Worm (Caenorhabditis elegans) whole organism, young adult: ENCODE measurements around the gene Y59A8B.26.

ENCODE experiments used
- Y56A3A.18 ChIP-seq: fragments of 200-800 bp; sonication (Bioruptor generic); IDR thresholded peaks from 2 replicates; pipeline ENCODE4 v1.3.6; 2022; ENCODE audit warnings: missing genetic modification reagents, missing genetic modification characterization, missing compliant biosample characterization
- nfya-2 ChIP-seq: fragments of 200-800 bp; sonication (Bioruptor generic); IDR thresholded peaks from 2 replicates; pipeline ENCODE4 v1.3.6; 2022; ENCODE audit warnings: missing genetic modification reagents, missing genetic modification characterization, missing compliant biosample characterization
- nhr-179 ChIP-seq: sonication (generic microtip); optimal IDR thresholded peaks from 2 replicates; lab custom pipeline; 2016; ENCODE audit warnings: mild to moderate bottlenecking, missing genetic modification characterization, missing compliant biosample characterization
- snpc-4 ChIP-seq, 5 experiments: fragments of 150-350 bp in 1 of 5; sonication (generic microtip) in 4 of 5; optimal IDR thresholded peaks; 2 replicates each; lab custom pipeline; 2014 to 2018; ENCODE audit warnings: missing genetic modification characterization in 5 of 5, missing biosample characterization in 3 of 5, antibody characterized with exemption in 2 of 5, mild to moderate bottlenecking in 2 of 5, missing compliant biosample characterization in 2 of 5, missing genotype in 2 of 5, moderate library complexity in 2 of 5, missing genetic modification reagents in 1 of 5

DNA sequence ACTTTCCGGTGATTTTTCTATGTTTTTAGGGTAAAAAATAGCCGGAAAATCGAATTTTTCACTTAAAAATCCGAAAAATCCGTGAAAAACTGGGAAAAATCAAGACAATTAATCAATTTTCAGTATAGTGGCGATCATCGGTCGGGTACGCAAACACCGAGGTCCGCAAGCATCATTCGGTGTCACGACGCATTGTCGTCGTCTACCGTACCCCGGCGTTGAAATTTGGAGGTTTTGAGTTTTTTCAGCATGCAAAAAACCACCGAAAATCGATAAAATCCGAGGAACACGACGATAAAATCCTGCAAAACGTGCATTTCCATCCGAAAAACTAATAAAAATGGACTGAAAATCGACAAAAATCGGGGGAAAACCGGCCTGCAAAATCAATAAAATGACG is 28.9 kb downstream of the Y59A8B.26 start:
- TF ChIP-seq snpc-4 (GFP tag; optimal IDR thresholded peaks at IDR 0.05; lab: Kevin White, UChicago) (no peak), snpc-4 (tag; optimal IDR thresholded peaks at IDR 0.05; lab: Kevin White, UChicago) (peak in 1 of 4 experiments; percentile 30), Y56A3A.18 (GFP tag; lab: Robert Waterston, UW) (no peak), nfya-2 (GFP tag; lab: Robert Waterston, UW) (no peak), nhr-179 (tag; lab: Kevin White, UChicago) (no peak)
